Fruit fly (Drosophila melanogaster): ENCODE data around the gene CG4572.

Gene CG4572

dm6 chr3R:19860996-19861719, 3.0 kb downstream of the CG4572 start, which contains the start of the genes Ire1 and Mrm2:
Ire1 (minus strand) TSS chr3R:19861291.
Mrm2 (plus strand) TSS chr3R:19861610.
- peak; percentile 75 for TF ChIP-seq sv (GFP tag; optimal IDR thresholded peaks at IDR 0.05)
- peak; percentile 68 for TF ChIP-seq Abd-B (GFP tag; optimal IDR thresholded peaks at IDR 0.05)
- TF ChIP-seq Hr83 (GFP tag; optimal IDR thresholded peaks at IDR 0.05; ENCODE audit: poor library complexity, severe bottlenecking): peak; percentile 63
- TF ChIP-seq lola (GFP tag; optimal IDR thresholded peaks at IDR 0.05): peak; percentile 97
- TF ChIP-seq pan (optimal IDR thresholded peaks at IDR 0.05): no peak
- peak; percentile 63 for TF ChIP-seq OdsH (GFP tag; optimal IDR thresholded peaks at IDR 0.05)
- peak; percentile 77 for TF ChIP-seq h (GFP tag; optimal IDR thresholded peaks at IDR 0.05)
- TF ChIP-seq GATAd (GFP tag; optimal IDR thresholded peaks at IDR 0.05): no peak
- no peak for TF ChIP-seq CrebA (GFP tag; optimal IDR thresholded peaks at IDR 0.05; ENCODE audit: borderline replicate concordance)
- peak; percentile 60 for TF ChIP-seq Dif (GFP tag; optimal IDR thresholded peaks at IDR 0.05; ENCODE audit: partially characterized antibody)
- no peak for TF ChIP-seq dl (GFP tag; optimal IDR thresholded peaks at IDR 0.05; ENCODE audit: insufficient read depth in 1 of 2, partially characterized antibody in 2 of 2)
- no peak for TF ChIP-seq brk (GFP tag; optimal IDR thresholded peaks at IDR 0.05)
- peak; percentile 100 for TF ChIP-seq N (GFP tag; optimal IDR thresholded peaks at IDR 0.05)
- peak; percentile 63 for TF ChIP-seq dmrt93B (GFP tag; optimal IDR thresholded peaks at IDR 0.05)
- TF ChIP-seq foxo (GFP tag; optimal IDR thresholded peaks at IDR 0.05): peak in 1 of 2 experiments; percentile 85
- peak; percentile 68 for TF ChIP-seq Jra (GFP tag; optimal IDR thresholded peaks at IDR 0.05)
- TF ChIP-seq CG32264 (GFP tag; optimal IDR thresholded peaks at IDR 0.05): no peak
- TF ChIP-seq rgr (GFP tag; optimal IDR thresholded peaks at IDR 0.05): peak; percentile 82
- TF ChIP-seq HLH106 (tag; optimal IDR thresholded peaks at IDR 0.05): peak; percentile 80
- TF ChIP-seq Hr78 (GFP tag; optimal IDR thresholded peaks at IDR 0.05): peak; percentile 89
- TF ChIP-seq tai (GFP tag; optimal IDR thresholded peaks at IDR 0.05): no peak
- TF ChIP-seq br (GFP tag; optimal IDR thresholded peaks at IDR 0.05): peak; percentile 73
- TF ChIP-seq dsf (GFP tag; optimal IDR thresholded peaks at IDR 0.05; ENCODE audit: borderline replicate concordance): peak; percentile 43
- peak; percentile 76 for TF ChIP-seq ey (GFP tag; optimal IDR thresholded peaks at IDR 0.05)
- TF ChIP-seq fru (GFP tag; optimal IDR thresholded peaks at IDR 0.05): peak; percentile 70
- no peak for TF ChIP-seq Dfd (GFP tag; optimal IDR thresholded peaks at IDR 0.05)
- peak; percentile 63 for TF ChIP-seq psq (GFP tag; optimal IDR thresholded peaks at IDR 0.05)
- TF ChIP-seq Mio (GFP tag; optimal IDR thresholded peaks at IDR 0.05): no peak
- TF ChIP-seq CG9705 (GFP tag; optimal IDR thresholded peaks at IDR 0.05): peak; percentile 61
- no peak for TF ChIP-seq Vsx2 (GFP tag; optimal IDR thresholded peaks at IDR 0.05; ENCODE audit: partially characterized antibody)
- TF ChIP-seq usp (GFP tag; optimal IDR thresholded peaks at IDR 0.05): no peak
- TF ChIP-seq Hnf4 (GFP tag; optimal IDR thresholded peaks at IDR 0.05): peak; percentile 84
- TF ChIP-seq Sp1 (GFP tag; optimal IDR thresholded peaks at IDR 0.05): peak; percentile 65
- no peak for TF ChIP-seq Rel (GFP tag; optimal IDR thresholded peaks at IDR 0.05)
- peak; percentile 60 for TF ChIP-seq Rel (tag; optimal IDR thresholded peaks at IDR 0.05)
- peak; percentile 84 for TF ChIP-seq woc (GFP tag; optimal IDR thresholded peaks at IDR 0.05)
- TF ChIP-seq Myc (optimal IDR thresholded peaks at IDR 0.05): no peak
- peak; percentile 67 for TF ChIP-seq jim (GFP tag; optimal IDR thresholded peaks at IDR 0.05)
- TF ChIP-seq sage (GFP tag; optimal IDR thresholded peaks at IDR 0.05): no peak

DNA sequence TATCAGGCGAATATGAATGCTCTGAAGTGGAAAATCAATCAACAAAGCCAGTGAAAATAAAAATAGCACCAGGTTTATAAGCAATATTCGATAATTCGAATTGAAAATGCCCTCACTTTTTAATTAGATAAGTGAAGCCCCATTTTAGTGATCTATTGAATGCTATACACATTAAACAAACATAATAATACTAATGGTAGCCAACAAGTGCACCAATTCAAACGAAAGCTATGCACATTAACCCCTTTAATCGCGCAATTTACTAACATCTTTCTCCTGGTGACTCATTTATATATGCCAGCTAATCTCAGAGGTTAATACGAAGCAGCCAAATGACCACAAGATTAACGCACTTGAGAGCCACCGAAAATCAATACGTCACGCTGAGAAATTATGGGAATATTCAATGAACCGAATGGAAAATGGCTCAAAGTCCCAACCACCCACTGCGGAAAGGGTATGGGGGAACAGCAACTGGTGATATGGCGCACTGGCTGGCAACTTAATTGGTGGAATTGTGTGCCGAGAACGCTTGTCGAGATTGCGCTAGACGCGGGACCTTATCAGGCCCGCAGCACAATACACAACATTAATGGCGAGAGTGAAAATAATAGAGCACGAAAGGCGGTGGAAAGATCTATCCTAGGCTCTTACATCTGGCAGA, 4.7 kb downstream of the CG4572 start:
- peak; percentile 40 for TF ChIP-seq psq (GFP tag; optimal IDR thresholded peaks at IDR 0.05)
- no peak for TF ChIP-seq jim (GFP tag; optimal IDR thresholded peaks at IDR 0.05)
- TF ChIP-seq lola (GFP tag; optimal IDR thresholded peaks at IDR 0.05): no peak
- no peak for TF ChIP-seq Dfd (GFP tag; optimal IDR thresholded peaks at IDR 0.05)
- TF ChIP-seq Vsx2 (GFP tag; optimal IDR thresholded peaks at IDR 0.05; ENCODE audit: partially characterized antibody): no peak
- TF ChIP-seq rgr (GFP tag; optimal IDR thresholded peaks at IDR 0.05): no peak
- no peak for TF ChIP-seq brk (GFP tag; optimal IDR thresholded peaks at IDR 0.05)
- peak; percentile 30 for TF ChIP-seq ey (GFP tag; optimal IDR thresholded peaks at IDR 0.05)
- peak; percentile 28 for TF ChIP-seq OdsH (GFP tag; optimal IDR thresholded peaks at IDR 0.05)
- peak; percentile 32 for TF ChIP-seq fru (GFP tag; optimal IDR thresholded peaks at IDR 0.05)
- peak; percentile 76 for TF ChIP-seq br (GFP tag; optimal IDR thresholded peaks at IDR 0.05)
- no peak for TF ChIP-seq Rel (GFP tag; optimal IDR thresholded peaks at IDR 0.05)
- peak; percentile 49 for TF ChIP-seq Rel (tag; optimal IDR thresholded peaks at IDR 0.05)
- TF ChIP-seq sv (GFP tag; optimal IDR thresholded peaks at IDR 0.05): no peak
- TF ChIP-seq Jra (GFP tag; optimal IDR thresholded peaks at IDR 0.05): no peak
- TF ChIP-seq Hr83 (GFP tag; optimal IDR thresholded peaks at IDR 0.05; ENCODE audit: poor library complexity, severe bottlenecking): no peak
- TF ChIP-seq dl (GFP tag; optimal IDR thresholded peaks at IDR 0.05; ENCODE audit: insufficient read depth in 1 of 2, partially characterized antibody in 2 of 2): no peak
- no peak for TF ChIP-seq tai (GFP tag; optimal IDR thresholded peaks at IDR 0.05)
- no peak for TF ChIP-seq CrebA (GFP tag; optimal IDR thresholded peaks at IDR 0.05; ENCODE audit: borderline replicate concordance)
- TF ChIP-seq Mio (GFP tag; optimal IDR thresholded peaks at IDR 0.05): no peak
- peak; percentile 8 for TF ChIP-seq HLH106 (tag; optimal IDR thresholded peaks at IDR 0.05)
- TF ChIP-seq Dif (GFP tag; optimal IDR thresholded peaks at IDR 0.05; ENCODE audit: partially characterized antibody): no peak
- no peak for TF ChIP-seq Myc (optimal IDR thresholded peaks at IDR 0.05)
- TF ChIP-seq CG9705 (GFP tag; optimal IDR thresholded peaks at IDR 0.05): no peak
- no peak for TF ChIP-seq pan (optimal IDR thresholded peaks at IDR 0.05)
- TF ChIP-seq foxo (GFP tag; optimal IDR thresholded peaks at IDR 0.05): peak in 1 of 2 experiments; percentile 27
- TF ChIP-seq Hnf4 (GFP tag; optimal IDR thresholded peaks at IDR 0.05): peak; percentile 24
- no peak for TF ChIP-seq Sp1 (GFP tag; optimal IDR thresholded peaks at IDR 0.05)
- no peak for TF ChIP-seq dmrt93B (GFP tag; optimal IDR thresholded peaks at IDR 0.05)
- peak; percentile 57 for TF ChIP-seq h (GFP tag; optimal IDR thresholded peaks at IDR 0.05)

Data from whole organism, wandering third instar larva.